Worm (Caenorhabditis elegans): Measurements from ENCODE around the gene F14D7.6.

Gene F14D7.6

DNA sequence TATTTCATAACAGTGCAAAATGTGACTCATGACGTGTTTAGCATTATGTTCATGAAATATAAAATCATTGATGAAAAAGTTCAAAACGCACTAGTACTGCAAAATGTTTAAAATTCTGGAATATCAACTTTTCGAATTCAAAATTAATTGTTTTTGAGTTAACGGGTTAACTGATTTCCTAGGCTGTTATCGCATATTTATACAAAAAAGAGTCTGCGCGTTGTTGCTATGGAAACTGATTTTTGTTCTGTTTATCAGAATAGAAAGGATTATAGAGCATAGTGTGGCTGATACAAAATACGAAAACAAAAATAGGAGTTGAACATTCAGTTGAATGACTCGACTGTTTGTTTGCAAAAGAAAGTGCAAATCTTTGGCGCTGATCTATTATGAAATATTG is 16.4 kb downstream of the F14D7.6 start:
- TF ChIP-seq dao-5 (tag; optimal IDR thresholded peaks at IDR 0.05) (no peak), W03F9.2 (tag; optimal IDR thresholded peaks at IDR 0.05) (no peak), him-1 (tag; optimal IDR thresholded peaks at IDR 0.05) (no peak)

DNA sequence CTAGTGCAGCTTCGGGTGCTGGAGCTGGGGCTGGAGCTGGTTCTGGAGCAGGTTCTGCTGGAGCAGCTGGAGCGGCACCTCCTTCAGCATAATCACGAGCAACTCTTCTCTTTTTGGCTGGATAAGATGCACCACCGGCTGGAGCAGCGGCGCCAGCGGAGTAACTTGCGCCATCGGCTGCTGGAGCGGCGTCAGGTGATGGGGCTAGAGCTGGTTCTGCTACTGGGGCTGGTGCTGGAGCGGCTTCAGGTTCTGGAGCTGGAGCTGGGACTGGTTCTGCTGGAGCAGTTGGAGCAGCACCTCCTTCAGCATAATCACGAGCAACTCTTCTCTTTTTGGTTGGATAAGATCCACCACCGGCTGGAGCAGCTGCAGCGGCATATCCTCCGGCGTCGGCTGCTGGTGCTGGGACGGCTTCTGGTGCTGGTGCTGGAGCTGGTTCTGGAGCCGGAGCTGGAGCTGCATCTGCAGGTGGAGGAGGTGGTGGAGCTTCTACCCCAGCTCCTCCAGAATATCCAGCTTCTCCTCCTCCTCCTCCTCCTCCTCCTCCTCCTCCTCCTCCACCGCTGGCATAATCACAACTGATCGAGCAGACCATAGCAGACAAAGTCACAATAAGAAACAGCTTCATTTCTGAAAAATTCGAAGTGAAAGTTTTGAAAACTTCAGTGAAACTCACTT is 18.0 kb downstream of the F14D7.6 start, which contains the start of gene F47B8.13:
F47B8.13 (minus strand) TSS at position 631 of the 681 bp plus-strand sequence.
- no peak for TF ChIP-seq dao-5 (tag; optimal IDR thresholded peaks at IDR 0.05)
- no peak for TF ChIP-seq him-1 (tag; optimal IDR thresholded peaks at IDR 0.05)
- no peak for TF ChIP-seq W03F9.2 (tag; optimal IDR thresholded peaks at IDR 0.05)

DNA sequence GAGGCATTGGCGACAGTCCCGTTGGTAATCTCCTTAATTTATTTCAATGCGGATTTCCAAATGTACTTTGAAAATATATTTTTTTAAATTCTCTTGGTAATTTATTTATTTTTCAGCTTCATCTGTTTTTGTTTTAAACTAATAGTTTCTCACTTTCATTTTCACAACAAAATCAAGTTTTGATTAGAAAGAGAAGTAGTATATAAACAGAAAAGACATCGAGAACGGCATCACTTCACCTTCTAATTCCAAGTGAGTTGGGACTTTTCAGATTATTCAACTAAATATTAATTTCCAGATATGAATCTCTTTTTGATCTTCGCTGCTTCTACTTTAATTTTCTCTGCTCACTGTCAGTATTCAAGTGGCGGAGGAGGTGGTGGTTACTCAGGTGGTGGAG is 19.0 kb downstream of the F14D7.6 start, which contains the start of gene F47B8.14:
F47B8.14 (plus strand) TSS at position 301 of the 400 bp plus-strand sequence.
- no peak for TF ChIP-seq W03F9.2 (tag; optimal IDR thresholded peaks at IDR 0.05)

DNA sequence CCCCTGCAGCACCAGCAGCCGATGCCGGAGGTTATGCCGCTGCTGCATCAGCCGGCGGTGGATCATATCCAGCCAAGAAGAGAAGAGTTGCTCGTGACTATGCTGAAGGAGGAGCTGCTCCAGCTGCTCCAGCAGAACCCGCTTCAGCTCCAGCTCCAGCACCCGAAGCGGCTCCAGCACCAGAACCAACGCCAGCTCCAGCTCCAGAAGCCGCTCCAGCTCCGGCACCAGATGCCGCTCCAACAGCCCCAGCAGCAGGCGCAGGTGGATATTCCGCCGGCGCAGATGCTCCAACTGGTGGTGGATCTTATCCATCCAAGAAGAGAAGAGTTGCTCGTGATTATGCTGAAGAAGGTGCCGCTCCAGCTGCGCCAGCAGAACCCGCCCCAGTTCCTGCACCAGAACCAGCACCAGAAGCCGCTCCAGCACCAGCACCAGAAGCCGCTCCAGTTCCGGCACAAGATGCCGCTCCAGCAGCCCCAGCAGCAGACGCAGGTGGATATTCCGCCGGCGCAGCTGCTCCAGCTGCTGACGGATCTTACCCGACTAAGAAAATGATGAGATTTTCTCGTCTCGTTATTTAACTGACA is 19.6 kb downstream of the F14D7.6 start:
- TF ChIP-seq dao-5 (tag; optimal IDR thresholded peaks at IDR 0.05) (no peak), him-1 (tag; optimal IDR thresholded peaks at IDR 0.05) (no peak), W03F9.2 (tag; optimal IDR thresholded peaks at IDR 0.05) (no peak)

DNA sequence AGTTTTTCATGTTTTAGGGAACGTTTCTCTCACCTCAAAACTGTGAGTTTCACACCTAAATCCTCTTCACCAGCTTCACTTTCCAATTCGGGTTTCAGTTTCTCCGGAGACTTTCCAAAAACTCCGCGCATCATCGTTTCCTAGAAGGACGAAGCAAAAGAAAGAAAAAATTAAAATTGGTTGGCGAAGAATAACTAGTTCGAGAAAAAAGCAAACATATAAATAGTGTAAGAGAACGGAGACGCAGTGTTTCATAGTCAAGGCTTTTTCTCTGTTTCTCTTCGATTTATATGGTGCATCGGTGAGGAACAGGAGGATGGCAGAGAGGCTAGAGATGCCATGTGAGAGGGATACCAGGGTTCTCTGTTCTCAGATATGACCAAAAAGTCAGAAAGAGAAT is 21.5 kb downstream of the F14D7.6 start, which contains the start of gene F47B8.3:
F47B8.3 (minus strand) TSS at position 261 of the 400 bp plus-strand sequence.
- no peak for TF ChIP-seq W03F9.2 (tag; optimal IDR thresholded peaks at IDR 0.05)
- no peak for TF ChIP-seq him-1 (tag; optimal IDR thresholded peaks at IDR 0.05)
- no peak for TF ChIP-seq dao-5 (tag; optimal IDR thresholded peaks at IDR 0.05)

DNA sequence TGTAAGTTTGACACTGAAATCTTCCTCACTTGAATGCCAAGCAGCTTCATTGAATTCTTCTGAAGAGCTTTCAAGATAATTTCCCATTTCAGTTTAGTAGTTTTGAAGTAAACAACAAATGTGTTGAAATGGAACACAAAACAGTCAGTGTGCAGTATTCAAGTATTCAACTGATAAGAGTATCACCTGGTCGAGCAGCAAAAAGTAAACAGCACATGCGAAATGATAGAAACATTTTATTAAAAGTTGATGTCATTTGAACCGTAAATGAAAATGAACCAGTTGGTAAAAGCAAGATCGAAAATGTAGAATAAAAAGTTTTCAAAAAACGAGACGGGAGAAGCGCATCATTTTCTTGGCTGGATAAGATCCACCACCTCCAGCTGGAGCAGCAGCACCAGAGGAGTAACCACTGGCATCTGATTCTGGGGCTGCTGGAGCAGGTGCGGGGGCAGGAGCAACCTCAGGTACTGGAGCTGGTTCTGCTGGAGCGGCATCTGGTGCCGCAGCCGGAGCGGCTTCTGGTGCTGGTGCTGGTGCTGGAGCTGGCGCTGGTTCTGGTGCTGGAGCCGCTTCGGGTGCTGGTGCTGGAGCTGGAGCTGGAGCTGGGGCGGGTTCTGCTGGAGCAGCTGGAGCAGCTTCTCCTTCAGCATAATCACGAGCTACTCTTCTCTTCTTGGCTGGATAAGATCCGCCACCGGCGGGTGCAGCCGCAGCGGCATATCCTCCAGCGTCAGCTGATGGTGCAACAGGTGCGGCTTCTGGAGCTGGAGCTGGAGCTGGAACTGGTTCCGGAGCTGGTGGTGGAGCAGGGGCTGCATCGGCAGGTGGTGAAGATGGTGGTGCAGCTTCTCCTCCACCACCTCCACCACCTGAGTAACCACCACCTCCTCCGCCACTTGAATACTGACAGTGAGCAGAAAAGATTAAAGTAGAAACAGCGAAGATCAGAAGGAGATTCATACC is 23.6 kb downstream of the F14D7.6 start, which contains the start of the genes F47B8.4 and F47B8.18:
F47B8.4 (minus strand) TSS at position 172 of the 966 bp plus-strand sequence.
F47B8.18 (minus strand) TSS at position 963 of the 966 bp plus-strand sequence.
- TF ChIP-seq him-1 (tag; optimal IDR thresholded peaks at IDR 0.05) (no peak), dao-5 (tag; optimal IDR thresholded peaks at IDR 0.05) (no peak), W03F9.2 (tag; optimal IDR thresholded peaks at IDR 0.05) (no peak)

DNA sequence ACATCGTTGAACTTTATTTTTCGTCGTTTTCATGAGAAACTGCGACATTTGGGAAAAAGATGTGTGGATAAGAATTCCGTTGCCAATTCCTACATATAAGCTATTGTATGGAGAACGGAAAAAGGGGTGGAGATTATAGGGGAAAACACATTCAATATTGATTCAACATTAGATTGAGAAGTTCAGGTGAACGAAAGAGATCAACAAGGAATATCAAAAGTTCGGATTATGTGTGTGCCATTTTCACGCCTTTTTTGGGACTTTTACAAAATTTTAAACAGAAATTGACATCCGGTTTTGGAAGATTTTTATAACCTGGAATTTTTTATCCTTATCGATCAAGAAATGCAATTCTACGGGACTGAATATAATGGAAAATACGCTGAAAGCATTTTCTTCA is 26.6 kb downstream of the F14D7.6 start, which contains the start of gene F47B8.5:
F47B8.5 (minus strand) TSS at position 101 of the 400 bp plus-strand sequence.
- TF ChIP-seq dao-5 (tag; optimal IDR thresholded peaks at IDR 0.05) = no peak
- no peak for TF ChIP-seq him-1 (tag; optimal IDR thresholded peaks at IDR 0.05)
- TF ChIP-seq W03F9.2 (tag; optimal IDR thresholded peaks at IDR 0.05) = no peak

DNA sequence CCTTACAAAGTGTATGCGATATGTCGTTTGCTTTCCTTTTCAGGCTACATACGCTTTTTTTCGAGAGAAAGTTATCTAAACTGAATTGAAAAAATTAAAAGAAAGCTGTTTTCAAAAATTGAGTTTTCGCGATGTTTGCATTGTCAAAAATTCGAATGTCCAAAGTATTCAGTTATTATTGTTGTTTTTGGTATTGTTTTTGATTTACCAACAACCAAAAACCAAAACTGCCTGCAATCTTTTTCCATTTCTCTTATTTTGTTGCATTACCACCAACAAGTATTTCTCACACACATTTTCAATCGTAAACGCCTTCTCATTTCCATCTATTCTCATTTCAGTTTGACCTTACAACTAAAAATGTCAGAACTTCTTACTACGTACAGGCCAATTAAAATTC is 27.6 kb downstream of the F14D7.6 start, which contains the start of gene pepm-1:
pepm-1 (plus strand) TSS at position 301 of the 400 bp plus-strand sequence.
- TF ChIP-seq him-1 (tag; optimal IDR thresholded peaks at IDR 0.05) (no peak), W03F9.2 (tag; optimal IDR thresholded peaks at IDR 0.05) (no peak), dao-5 (tag; optimal IDR thresholded peaks at IDR 0.05) (no peak)

DNA sequence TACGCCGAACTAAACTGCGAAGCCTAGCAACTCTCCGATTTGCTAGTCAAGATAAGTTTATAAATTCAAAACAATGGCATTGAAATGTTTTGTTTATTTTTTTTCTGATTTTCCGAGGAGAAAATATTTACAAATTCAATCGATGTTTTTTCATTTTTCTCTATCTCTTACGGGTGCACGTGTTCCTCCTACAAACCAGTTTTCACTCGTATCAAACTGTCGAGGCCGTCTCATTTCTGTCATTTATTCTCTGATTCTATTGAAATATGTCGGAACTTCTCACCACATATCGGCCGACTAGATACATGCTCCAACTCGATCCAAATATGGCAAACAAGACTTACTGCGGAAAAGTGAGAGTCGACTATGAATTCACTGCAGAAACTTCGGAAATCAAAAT is 30.3 kb downstream of the F14D7.6 start, which contains the start of gene F47B8.8:
F47B8.8 (plus strand) TSS at position 257 of the 400 bp plus-strand sequence.
- no peak for TF ChIP-seq him-1 (tag; optimal IDR thresholded peaks at IDR 0.05)
- no peak for TF ChIP-seq W03F9.2 (tag; optimal IDR thresholded peaks at IDR 0.05)
- no peak for TF ChIP-seq dao-5 (tag; optimal IDR thresholded peaks at IDR 0.05)

DNA sequence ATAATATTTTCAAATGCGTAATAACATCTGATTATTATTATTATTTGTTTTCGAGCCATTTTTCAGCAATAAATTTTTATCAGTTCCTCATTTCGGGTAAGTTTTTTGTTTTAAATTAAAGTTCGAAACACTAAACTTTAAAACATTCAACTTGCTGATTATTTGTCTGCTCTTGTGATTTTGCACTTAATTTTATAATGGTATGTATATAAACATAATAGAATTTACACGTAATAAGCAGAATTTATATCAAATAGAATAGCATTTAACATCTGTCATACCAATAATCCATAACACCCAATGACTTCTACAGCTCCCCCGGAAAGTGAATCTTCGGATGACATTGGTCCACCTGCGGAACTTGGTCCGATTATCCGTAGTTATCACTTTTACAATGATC is 31.9 kb downstream of the F14D7.6 start, which contains the start of gene srm-4:
srm-4 (plus strand) TSS at position 301 of the 400 bp plus-strand sequence.
- TF ChIP-seq W03F9.2 (tag; optimal IDR thresholded peaks at IDR 0.05) = no peak
- TF ChIP-seq him-1 (tag; optimal IDR thresholded peaks at IDR 0.05) = no peak
- TF ChIP-seq dao-5 (tag; optimal IDR thresholded peaks at IDR 0.05) = no peak

DNA sequence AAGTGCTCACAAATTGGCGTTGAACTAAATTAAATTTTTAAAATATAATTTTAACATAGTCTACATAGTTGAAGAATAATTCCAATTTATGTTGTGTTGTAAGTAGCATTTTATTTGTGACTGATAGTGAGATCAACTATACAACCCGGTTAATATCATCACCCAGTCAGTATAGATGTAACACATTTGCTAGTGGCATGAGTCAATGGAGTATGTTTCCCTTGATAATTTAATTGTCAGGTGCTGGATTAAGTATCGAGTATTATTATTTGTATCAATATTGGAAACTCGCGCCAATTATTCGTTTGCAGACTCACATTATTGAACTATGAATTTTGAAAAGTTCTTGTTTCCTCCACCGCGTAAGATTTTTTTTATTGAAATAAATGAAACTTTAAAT is 33.7 kb downstream of the F14D7.6 start, which contains the start of gene srm-5:
srm-5 (plus strand) TSS at position 301 of the 400 bp plus-strand sequence.
- no peak for TF ChIP-seq dao-5 (tag; optimal IDR thresholded peaks at IDR 0.05)
- no peak for TF ChIP-seq him-1 (tag; optimal IDR thresholded peaks at IDR 0.05)

DNA sequence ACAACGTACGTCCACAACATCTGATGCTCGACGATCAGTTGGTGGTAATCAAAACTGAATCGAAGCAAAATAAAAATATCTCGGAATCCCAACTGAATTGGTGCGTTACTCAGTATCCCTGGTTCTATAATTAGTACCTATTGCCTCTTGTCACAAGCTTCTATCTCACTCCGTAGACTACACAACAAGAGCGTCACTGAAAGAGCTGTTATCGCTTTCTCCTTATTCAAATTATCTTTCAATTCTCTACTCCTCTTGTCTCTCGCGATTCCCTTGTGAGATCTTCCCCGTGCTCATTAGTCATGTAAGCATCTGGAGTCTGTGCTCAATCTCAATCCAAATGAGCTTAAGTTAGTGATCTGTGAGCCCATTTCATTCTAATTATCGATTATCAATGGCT is 35.4 kb downstream of the F14D7.6 start, which contains the start of gene srm-6:
srm-6 (plus strand) TSS at position 301 of the 400 bp plus-strand sequence.
- no peak for TF ChIP-seq W03F9.2 (tag; optimal IDR thresholded peaks at IDR 0.05)
- no peak for TF ChIP-seq dao-5 (tag; optimal IDR thresholded peaks at IDR 0.05)
- no peak for TF ChIP-seq him-1 (tag; optimal IDR thresholded peaks at IDR 0.05)

DNA sequence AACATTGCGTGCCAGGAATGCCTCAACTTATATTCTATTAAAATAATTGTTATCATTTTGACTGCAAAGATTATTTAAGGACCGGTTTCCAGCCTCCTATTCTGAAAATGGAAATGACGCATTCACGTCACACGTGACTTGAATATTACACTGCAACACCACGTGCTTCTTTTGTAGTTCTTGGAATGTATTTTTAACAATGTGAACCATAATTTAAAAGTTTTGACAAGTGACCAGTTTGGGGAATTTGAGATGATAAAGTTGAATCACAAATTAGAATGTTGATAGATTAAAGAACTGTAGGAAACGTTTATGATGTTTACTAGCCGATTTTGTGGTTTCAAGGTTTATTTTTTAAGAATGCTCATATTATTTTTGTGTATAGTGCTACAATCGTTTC is 40.5 kb downstream of the F14D7.6 start, which contains the start of gene F47B8.10:
F47B8.10 (plus strand) TSS at position 301 of the 400 bp plus-strand sequence.
- TF ChIP-seq him-1 (tag; optimal IDR thresholded peaks at IDR 0.05) (no peak), dao-5 (tag; optimal IDR thresholded peaks at IDR 0.05) (no peak), W03F9.2 (tag; optimal IDR thresholded peaks at IDR 0.05) (no peak)

Measured in whole organism, L4/young adult.